Worm (Caenorhabditis elegans) whole organism, late embryonic: Measurements from ENCODE around the gene cacn-1.

ENCODE experiments used
- pqm-1 ChIP-seq: sonication (generic microtip); optimal IDR thresholded peaks from 2 replicates; lab custom pipeline; 2016; ENCODE audit warnings: missing genetic modification characterization, missing compliant biosample characterization
- ttx-3 ChIP-seq: sonication (generic microtip); optimal IDR thresholded peaks from 2 replicates; lab custom pipeline; 2016; ENCODE audit warnings: missing genetic modification reagents, missing genetic modification characterization, missing compliant biosample characterization

DNA sequence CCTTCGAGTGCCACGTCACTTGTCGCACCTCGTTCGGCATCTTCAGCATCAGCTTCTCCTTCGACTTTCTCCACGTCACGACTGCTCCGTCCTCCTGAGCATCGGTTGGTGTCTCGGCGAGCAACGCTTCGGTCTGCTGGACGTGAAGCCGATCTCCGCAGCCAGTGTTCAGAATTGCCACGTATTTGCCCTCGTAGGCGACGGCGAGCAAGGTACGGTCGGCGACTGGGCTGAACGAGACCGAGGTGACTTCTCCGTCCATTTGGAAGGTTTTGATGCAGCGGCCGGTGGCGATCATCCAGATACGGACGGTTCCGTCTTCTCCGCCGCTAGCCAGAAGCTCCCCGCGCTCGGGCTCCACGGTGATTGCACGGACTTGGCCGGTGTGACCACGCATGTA lies 10.3 kb upstream of the cacn-1 start:
- TF ChIP-seq pqm-1 (tag; lab: Kevin White, UChicago) (no peak), ttx-3 (tag; lab: Kevin White, UChicago) (no peak)
